Worm (Caenorhabditis elegans) whole organism, late embryonic: ENCODE results near the gene glo-3.
A peak's percentile ranks its signal among the peaks of the same experiment; 100 is the strongest.

Experiments used
- C38D4.7 ChIP-seq: fragments of 200-800 bp; sonication (Bioruptor generic); optimal IDR thresholded peaks from 2 replicates; lab custom pipeline; 2018; ENCODE audit warnings: mild to moderate bottlenecking, missing genetic modification characterization, moderate library complexity, missing compliant biosample characterization
- ama-1 ChIP-seq: fragments of 150-350 bp; optimal IDR thresholded peaks from 2 replicates; lab custom pipeline; 2014
- ceh-14 ChIP-seq: sonication (generic microtip); optimal IDR thresholded peaks from 2 replicates; lab custom pipeline; 2016; ENCODE audit warnings: missing genotype, missing genetic modification characterization, missing compliant biosample characterization
- ceh-22 ChIP-seq: sonication (generic microtip); optimal IDR thresholded peaks from 2 replicates; lab custom pipeline; 2017; ENCODE audit warnings: missing biosample characterization, missing genetic modification characterization
- ceh-30 ChIP-seq: fragments of 150-350 bp; optimal IDR thresholded peaks from 2 replicates; lab custom pipeline; 2014; ENCODE audit warnings: missing biosample characterization, missing genetic modification characterization
- ceh-34 ChIP-seq: sonication (generic microtip); optimal IDR thresholded peaks from 2 replicates; lab custom pipeline; 2016; ENCODE audit warnings: mild to moderate bottlenecking, missing genetic modification characterization, missing compliant biosample characterization
- ceh-45 ChIP-seq: fragments of 200-800 bp; sonication (Bioruptor generic); IDR thresholded peaks from 2 replicates; pipeline ENCODE4 v1.3.6; 2022; ENCODE audit warnings: missing genetic modification reagents, missing genetic modification characterization, missing compliant biosample characterization
- ceh-48 ChIP-seq: sonication (generic microtip); optimal IDR thresholded peaks from 2 replicates; lab custom pipeline; 2016; ENCODE audit warnings: missing genetic modification characterization, inconsistent platforms, missing compliant biosample characterization
- ceh-6 ChIP-seq: fragments of 200-800 bp; sonication (Bioruptor generic); optimal IDR thresholded peaks from 2 replicates; lab custom pipeline; 2018; ENCODE audit warnings: mild to moderate bottlenecking, missing genetic modification characterization, missing compliant biosample characterization
- che-1 ChIP-seq: sonication (generic microtip); optimal IDR thresholded peaks from 2 replicates; lab custom pipeline; 2016; ENCODE audit warnings: mild to moderate bottlenecking, missing genetic modification characterization, missing compliant biosample characterization
- dmd-4 ChIP-seq: sonication (generic microtip); optimal IDR thresholded peaks from 2 replicates; lab custom pipeline; 2016; ENCODE audit warnings: borderline replicate concordance, missing genetic modification characterization, missing compliant biosample characterization
- dve-1 ChIP-seq: sonication (generic microtip); optimal IDR thresholded peaks from 2 replicates; lab custom pipeline; 2017; ENCODE audit warnings: antibody characterized with exemption, mild to moderate bottlenecking, missing genetic modification characterization, missing compliant biosample characterization
- elt-2 ChIP-seq: sonication (generic microtip); optimal IDR thresholded peaks from 2 replicates; lab custom pipeline; 2016; ENCODE audit warnings: missing genetic modification reagents, missing genetic modification characterization, missing compliant biosample characterization
- fax-1 ChIP-seq: sonication (generic microtip); optimal IDR thresholded peaks from 2 replicates; lab custom pipeline; 2016; ENCODE audit warnings: missing genotype, missing genetic modification characterization, missing compliant biosample characterization
- hlh-30 ChIP-seq: sonication (generic microtip); optimal IDR thresholded peaks from 2 replicates; lab custom pipeline; 2017; ENCODE audit warnings: antibody characterized with exemption, missing genetic modification characterization, missing compliant biosample characterization; ENCODE audit not compliant: insufficient read depth
- hlh-6 ChIP-seq: sonication (generic microtip); optimal IDR thresholded peaks from 2 replicates; lab custom pipeline; 2016; ENCODE audit warnings: missing genotype, missing genetic modification characterization, missing compliant biosample characterization
- lim-6 ChIP-seq: sonication (generic microtip); optimal IDR thresholded peaks from 2 replicates; lab custom pipeline; 2016; ENCODE audit warnings: missing genetic modification characterization, missing compliant biosample characterization
- lin-11 ChIP-seq: fragments of 200-800 bp; sonication (Bioruptor generic); optimal IDR thresholded peaks from 2 replicates; lab custom pipeline; 2018; ENCODE audit warnings: mild to moderate bottlenecking, missing genetic modification characterization, missing compliant biosample characterization
- madf-2 ChIP-seq: sonication (generic microtip); optimal IDR thresholded peaks from 2 replicates; lab custom pipeline; 2017; ENCODE audit warnings: missing genetic modification characterization, missing compliant biosample characterization
- nfya-1 ChIP-seq: sonication (generic microtip); optimal IDR thresholded peaks from 2 replicates; lab custom pipeline; 2017; ENCODE audit warnings: missing genetic modification characterization, mild to moderate bottlenecking, missing compliant biosample characterization, antibody characterized with exemption, moderate library complexity
- nhr-11 ChIP-seq: fragments of 150-350 bp; optimal IDR thresholded peaks from 2 replicates; lab custom pipeline; 2014; ENCODE audit warnings: missing biosample characterization, missing genetic modification characterization
- nhr-232 ChIP-seq: sonication (generic microtip); optimal IDR thresholded peaks from 2 replicates; lab custom pipeline; 2016; ENCODE audit warnings: missing genetic modification characterization, missing compliant biosample characterization
- odd-2 ChIP-seq: sonication (generic microtip); optimal IDR thresholded peaks from 2 replicates; lab custom pipeline; 2017; ENCODE audit warnings: antibody characterized with exemption, mild to moderate bottlenecking, missing genetic modification characterization, missing compliant biosample characterization
- pat-9 ChIP-seq: fragments of 200-800 bp; sonication (Bioruptor generic); optimal IDR thresholded peaks from 2 replicates; lab custom pipeline; 2018; ENCODE audit warnings: mild to moderate bottlenecking, missing genetic modification characterization, moderate library complexity, missing compliant biosample characterization
- pha-4 ChIP-seq: fragments of 150-350 bp; optimal IDR thresholded peaks from 2 replicates; lab custom pipeline; 2018; ENCODE audit warnings: missing biosample characterization, missing genetic modification reagents, missing genetic modification characterization
- pqm-1 ChIP-seq: sonication (generic microtip); optimal IDR thresholded peaks from 2 replicates; lab custom pipeline; 2016; ENCODE audit warnings: missing genetic modification characterization, missing compliant biosample characterization
- pros-1 ChIP-seq: fragments of 150-350 bp; optimal IDR thresholded peaks from 2 replicates; lab custom pipeline; 2014; ENCODE audit warnings: missing biosample characterization, missing genetic modification reagents, missing genetic modification characterization
- sdc-2 ChIP-seq: sonication (generic microtip); optimal IDR thresholded peaks from 2 replicates; lab custom pipeline; 2016; ENCODE audit warnings: missing genotype, missing genetic modification characterization, missing compliant biosample characterization
- syd-9 ChIP-seq: sonication (generic microtip); optimal IDR thresholded peaks from 2 replicates; lab custom pipeline; 2016; ENCODE audit warnings: mild to moderate bottlenecking, missing genetic modification characterization, moderate library complexity, missing compliant biosample characterization
- unc-42 ChIP-seq: sonication (generic microtip); optimal IDR thresholded peaks from 2 replicates; lab custom pipeline; 2016; ENCODE audit warnings: missing genotype, missing genetic modification characterization, missing compliant biosample characterization
- unc-55 ChIP-seq: sonication (generic microtip); optimal IDR thresholded peaks from 2 replicates; lab custom pipeline; 2017; ENCODE audit warnings: missing biosample characterization, missing genetic modification reagents, missing genetic modification characterization
- unc-86 ChIP-seq: sonication (generic microtip); optimal IDR thresholded peaks from 2 replicates; lab custom pipeline; 2016; ENCODE audit warnings: missing genetic modification characterization, missing compliant biosample characterization
- zip-5 ChIP-seq: sonication (generic microtip); optimal IDR thresholded peaks from 2 replicates; lab custom pipeline; 2016; ENCODE audit warnings: missing genetic modification characterization, missing compliant biosample characterization

Gene glo-3

DNA sequence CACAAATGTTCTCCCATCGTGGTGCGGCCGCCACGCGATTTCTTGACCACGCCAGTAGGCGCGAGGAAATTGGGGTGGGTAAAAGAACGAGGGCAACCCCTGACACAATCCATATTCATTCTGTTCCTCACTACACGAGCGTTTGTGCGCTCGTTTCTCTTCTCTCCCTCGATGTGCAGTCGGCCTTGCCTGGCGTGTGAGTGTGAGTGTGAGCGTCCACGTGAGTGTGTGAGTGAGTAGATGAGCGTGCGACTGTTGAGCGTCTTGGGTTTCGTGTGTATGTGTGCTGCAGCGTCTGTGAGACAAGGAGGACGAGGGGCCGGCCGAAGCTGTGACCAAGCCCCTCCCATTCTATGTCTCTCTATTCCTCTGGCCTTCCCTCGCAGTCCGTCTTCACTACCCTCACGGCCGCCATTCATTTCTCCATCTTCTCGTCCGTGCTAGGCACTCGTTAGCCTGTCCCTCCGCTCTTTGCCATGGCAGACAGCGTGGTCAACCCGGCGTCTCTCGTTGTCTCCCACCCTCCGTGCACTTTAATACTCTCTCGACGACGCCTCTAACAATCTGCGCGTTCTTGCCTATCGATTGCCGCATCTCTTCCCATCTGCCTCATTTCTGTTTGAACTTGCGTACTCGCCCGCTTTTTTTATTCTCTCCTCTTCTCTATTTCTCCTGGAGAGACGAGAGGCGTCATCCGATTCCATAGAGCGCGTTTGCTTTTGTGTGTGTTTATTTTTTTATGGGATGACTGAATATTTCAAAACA is 35.1 kb downstream of the glo-3 start (continued):
- TF ChIP-seq hlh-6 (tag; lab: Kevin White, UChicago) (peak; percentile 80), nfya-1 (tag; lab: Kevin White, UChicago) (peak; percentile 85), nhr-232 (tag; lab: Kevin White, UChicago) (peak; percentile 60), lim-6 (tag; lab: Kevin White, UChicago) (peak; percentile 4), dmd-4 (tag; lab: Kevin White, UChicago) (no peak), zip-5 (tag; lab: Kevin White, UChicago) (no peak), sdc-2 (peak; percentile 88), unc-86 (peak; percentile 7), lin-11 (tag; lab: Kevin White, UChicago) (no peak), ceh-34 (tag; lab: Kevin White, UChicago) (peak; percentile 99), che-1 (tag; lab: Kevin White, UChicago) (peak; percentile 59), ceh-6 (peak; percentile 55), pros-1 (tag; lab: Kevin White, UChicago) (peak; percentile 99), C38D4.7 (GFP tag; lab: Kevin White, UChicago) (peak; percentile 23), pat-9 (tag; lab: Kevin White, UChicago) (no peak), ceh-30 (tag; lab: Kevin White, UChicago) (peak; percentile 79), pha-4 (tag; lab: Kevin White, UChicago) (no peak), fax-1 (tag; lab: Kevin White, UChicago) (peak; percentile 35), ceh-45 (no peak), odd-2 (tag; lab: Kevin White, UChicago) (no peak)
- TF ChIP-seq, all 69 proteins: peak for 48

DNA sequence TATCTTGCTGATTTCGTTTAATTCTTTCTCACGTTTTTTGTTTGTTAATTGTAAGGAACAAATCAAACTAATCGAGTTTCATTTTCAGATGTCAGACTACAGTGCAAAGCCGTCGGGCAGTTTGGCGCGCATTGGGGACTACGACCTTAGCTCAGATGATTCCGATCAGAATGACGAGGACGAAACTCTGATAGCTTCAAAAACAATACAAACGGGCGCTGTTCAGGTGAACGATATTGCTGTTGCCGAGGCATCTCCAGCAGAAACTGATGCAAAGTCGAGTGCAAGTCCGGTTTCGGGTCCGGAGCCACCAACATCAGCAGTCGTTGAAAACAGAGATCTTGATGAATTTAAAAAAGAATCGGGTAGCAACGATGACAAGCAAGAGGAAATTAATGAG is 35.7 kb downstream of the glo-3 start, which contains the start of gene bet-2:
TSS of gene bet-2 (plus strand) at position 89 of the 400 bp plus-strand sequence.
- TF ChIP-seq nhr-11 (no peak), hlh-30 (tag; lab: Kevin White, UChicago) (no peak), ceh-6 (no peak), pqm-1 (tag; lab: Kevin White, UChicago) (no peak), unc-55 (GFP tag; lab: Kevin White, UChicago) (no peak), ceh-34 (tag; lab: Kevin White, UChicago) (no peak), elt-2 (tag; lab: Kevin White, UChicago) (no peak), ceh-48 (no peak), nfya-1 (tag; lab: Kevin White, UChicago) (no peak), ama-1 (lab: Kevin White, UChicago) (no peak), syd-9 (tag; lab: Kevin White, UChicago) (no peak), ceh-22 (tag; lab: Kevin White, UChicago) (no peak), madf-2 (tag; lab: Kevin White, UChicago) (no peak)

DNA sequence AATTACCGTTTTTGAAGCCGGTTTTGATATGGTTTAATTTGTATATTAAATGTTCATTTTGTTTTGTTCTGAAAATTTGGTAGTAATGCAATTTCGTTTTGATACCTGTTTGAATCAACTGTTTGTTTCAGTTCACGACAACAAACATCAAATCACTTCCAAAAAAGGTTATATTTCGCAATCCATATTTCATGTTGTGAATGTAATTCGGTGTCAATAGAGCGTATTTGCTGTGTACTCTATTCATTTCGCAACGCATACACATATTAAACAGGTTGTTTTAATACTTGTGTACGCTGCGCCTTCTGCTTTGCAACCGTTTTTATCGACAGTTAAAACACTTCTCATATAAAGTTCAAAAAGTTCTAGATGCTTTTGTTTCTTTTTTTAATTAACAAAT is 42.9 kb downstream of the glo-3 start:
- TF ChIP-seq ceh-14 (no peak), pros-1 (tag; lab: Kevin White, UChicago) (peak; percentile 30), dve-1 (tag; lab: Kevin White, UChicago) (peak; percentile 21), unc-42 (peak; percentile 0)

DNA sequence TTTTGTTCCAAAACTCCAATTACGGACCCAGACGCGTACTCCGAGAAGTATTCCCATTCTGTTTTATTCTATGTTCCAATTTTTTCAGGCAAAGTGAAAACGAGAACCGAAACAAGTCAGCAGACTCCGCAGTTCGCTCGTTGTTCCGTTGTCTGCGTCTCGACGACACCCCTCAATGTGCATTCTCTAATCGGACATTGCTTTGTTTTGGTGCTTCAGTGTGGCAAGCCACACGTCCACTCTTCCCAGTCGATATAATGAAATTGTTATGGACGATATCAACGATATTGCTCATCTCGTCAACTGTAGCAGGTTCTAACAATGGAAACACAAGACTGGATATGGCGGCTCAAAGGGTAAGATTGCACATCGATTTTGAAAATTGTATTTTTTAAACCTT is 43.4 kb downstream of the glo-3 start, which contains the start of gene nhx-5:
TSS of gene nhx-5 (plus strand) at position 82 of the 400 bp plus-strand sequence.
- TF ChIP-seq unc-55 (GFP tag; lab: Kevin White, UChicago) (no peak), dve-1 (tag; lab: Kevin White, UChicago) (no peak)
